Fruit fly (Drosophila melanogaster) whole organism: ENCODE data around the gene Appl.

Experiments used
- CG8478 ChIP-seq: fragments of >200 bp; optimal IDR thresholded peaks from 2 replicates; lab custom pipeline; 2018; ENCODE audit warnings: inconsistent platforms
- Dll ChIP-seq: fragments of >200 bp; optimal IDR thresholded peaks from 2 replicates; lab custom pipeline; 2017
- EcR ChIP-seq, 2 experiments: fragments of >200 bp; optimal IDR thresholded peaks; 2 replicates each; lab custom pipeline; 2017; ENCODE audit warnings: missing biosample characterization in 2 of 2, missing genetic modification characterization in 2 of 2, missing genetic modification reagents in 2 of 2
- pan ChIP-seq: fragments of >200 bp; optimal IDR thresholded peaks from 2 replicates; lab custom pipeline; 2017
- psq ChIP-seq: fragments of >200 bp; optimal IDR thresholded peaks from 2 replicates; lab custom pipeline; 2017

DNA sequence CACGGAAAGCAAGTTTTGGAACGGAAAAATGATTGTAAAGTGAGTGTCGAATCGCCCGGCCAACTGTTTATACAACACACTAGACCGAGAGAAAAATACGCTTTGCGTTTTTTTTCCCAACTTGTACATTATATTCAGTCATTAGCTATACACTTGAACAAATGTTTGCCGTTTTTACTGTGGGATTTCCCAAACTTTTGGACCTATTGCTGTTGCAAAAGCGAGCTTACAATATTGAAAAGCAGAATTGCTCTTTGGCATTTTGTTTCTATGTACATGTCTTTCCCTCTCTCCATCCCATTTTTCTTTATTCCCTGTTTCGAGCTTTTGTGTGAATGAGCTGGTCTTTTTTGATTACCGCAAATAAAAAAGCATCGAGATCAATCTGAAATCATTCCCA lies 32.9 kb upstream of the Appl start:
- TF ChIP-seq pan (lab: Kevin White, UChicago): no peak
- no peak for TF ChIP-seq CG8478 (lab: Kevin White, UChicago)
- no peak for TF ChIP-seq Dll (lab: Kevin White, UChicago)
- TF ChIP-seq EcR (GFP tag; optimal IDR thresholded peaks at IDR 0.05; lab: Kevin White, UChicago): no peak
- no peak for TF ChIP-seq psq
